Fruit fly (Drosophila melanogaster): ENCODE data around the gene MnM.
A peak's percentile ranks its signal among the peaks of the same experiment; 100 is the strongest.

MnM gene

DNA sequence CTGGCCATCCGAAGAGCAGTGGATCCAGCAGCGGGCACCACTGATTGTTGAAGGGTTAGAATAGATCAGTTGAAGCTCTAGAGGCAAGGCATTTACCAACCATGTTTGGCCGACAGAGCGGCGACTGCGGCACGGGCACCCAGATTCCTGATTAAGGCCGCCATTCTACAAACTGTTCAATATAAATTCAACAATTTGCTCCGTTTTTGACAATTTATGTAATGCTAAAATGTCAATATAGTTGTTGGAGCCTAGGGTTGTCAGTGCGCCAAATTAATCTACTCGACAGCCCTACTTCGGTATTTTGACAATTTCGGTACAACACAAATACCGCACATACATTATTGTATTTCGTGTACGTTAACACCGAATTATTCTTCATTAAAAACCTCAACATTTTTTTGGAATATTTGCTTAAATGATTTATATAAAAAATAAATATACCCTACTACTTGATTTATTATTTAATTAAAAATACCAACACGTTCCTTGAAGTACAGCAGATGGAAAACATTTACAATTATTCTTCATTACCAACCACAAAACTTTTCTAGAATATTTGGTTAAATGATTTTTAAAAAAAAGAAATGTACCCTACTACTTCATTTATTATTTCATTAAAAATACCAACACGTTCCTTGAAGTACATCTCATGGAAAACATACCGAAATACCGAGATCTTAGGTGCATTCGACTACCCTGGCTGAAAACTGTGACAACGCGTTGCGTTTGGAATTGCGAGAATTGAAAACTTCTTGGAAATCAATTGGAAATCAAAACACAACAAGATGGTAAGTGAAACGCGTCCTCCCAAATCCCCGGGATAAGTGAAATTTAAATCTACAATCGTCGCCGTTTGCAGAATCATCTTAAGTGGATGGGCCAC lies 18.8 kb downstream of the MnM start, which contains the start of the genes ND-30 and CG15812 (continued):
- TF ChIP-seq CG11723 (GFP tag; optimal IDR thresholded peaks at IDR 0.05) (no peak), cato (GFP tag; optimal IDR thresholded peaks at IDR 0.05; ENCODE audit: borderline replicate concordance) (no peak), CG8478 (optimal IDR thresholded peaks at IDR 0.05) (no peak), CG4617 (GFP tag; optimal IDR thresholded peaks at IDR 0.05; ENCODE audit: borderline replicate concordance) (peak; percentile 47), Antp (GFP tag; optimal IDR thresholded peaks at IDR 0.05) (no peak), CG11560 (tag; IDR thresholded peaks at IDR 0.05) (no peak), Rfx (GFP tag; IDR thresholded peaks at IDR 0.05) (peak; percentile 22; the same call in 1 of the 2 replicates), Lim3 (GFP tag; IDR thresholded peaks at IDR 0.05) (no peak), ac (GFP tag; optimal IDR thresholded peaks at IDR 0.05) (no peak), ind (GFP tag; optimal IDR thresholded peaks at IDR 0.05) (no peak), bsh (GFP tag; optimal IDR thresholded peaks at IDR 0.05) (no peak), CG42726 (GFP tag; IDR thresholded peaks at IDR 0.05; ENCODE audit: partially characterized antibody) (no peak), CG31365 (tag; optimal IDR thresholded peaks at IDR 0.05) (no peak), grau (tag; optimal IDR thresholded peaks at IDR 0.05) (no peak), CG3407 (GFP tag; optimal IDR thresholded peaks at IDR 0.05) (no peak), sug (tag; optimal IDR thresholded peaks at IDR 0.05) (peak; percentile 30), psq (GFP tag; optimal IDR thresholded peaks at IDR 0.05) (no peak), bab2 (GFP tag; optimal IDR thresholded peaks at IDR 0.05) (no peak), Bgb (GFP tag; IDR thresholded peaks at IDR 0.05; ENCODE audit: partially characterized antibody) (no peak), danr (GFP tag; IDR thresholded peaks at IDR 0.05) (no peak), lilli (GFP tag; optimal IDR thresholded peaks at IDR 0.05) (peak; percentile 11), Bteb2 (GFP tag; optimal IDR thresholded peaks at IDR 0.05) (no peak), CG10209 (GFP tag; optimal IDR thresholded peaks at IDR 0.05) (no peak), CG31441 (GFP tag; IDR thresholded peaks at IDR 0.05) (no peak), zfh2 (GFP tag; optimal IDR thresholded peaks at IDR 0.05) (no peak), gro (GFP tag; optimal IDR thresholded peaks at IDR 0.05) (no peak), CG13123 (GFP tag; optimal IDR thresholded peaks at IDR 0.05) (no peak), CkIIα-i1 (GFP tag; IDR thresholded peaks at IDR 0.05) (no peak), Tbp (GFP tag; optimal IDR thresholded peaks at IDR 0.05) (no peak), nerfin-1 (tag; optimal IDR thresholded peaks at IDR 0.05) (peak; percentile 3), dpn (GFP tag; optimal IDR thresholded peaks at IDR 0.05) (peak in 1 of 2 experiments; percentile 1), CG13296 (GFP tag; optimal IDR thresholded peaks at IDR 0.05) (no peak), dmrt11E (tag; optimal IDR thresholded peaks at IDR 0.05) (peak; percentile 40), fd3F (GFP tag; optimal IDR thresholded peaks at IDR 0.05) (no peak), CG8924 (tag; optimal IDR thresholded peaks at IDR 0.05) (peak; percentile 51), ase (GFP tag; IDR thresholded peaks at IDR 0.05) (no peak), zen2 (GFP tag; IDR thresholded peaks at IDR 0.05; ENCODE audit: partially characterized antibody) (no peak), Nf-YB (GFP tag; optimal IDR thresholded peaks at IDR 0.05) (no peak), luna (GFP tag; optimal IDR thresholded peaks at IDR 0.05) (no peak), CG6689 (GFP tag; IDR thresholded peaks at IDR 0.05) (0 out of 2 replicates have a peak, but pooled peaks have one; percentile 5), tll (GFP tag; optimal IDR thresholded peaks at IDR 0.05) (no peak), CG13624 (GFP tag; optimal IDR thresholded peaks at IDR 0.05) (no peak), BEAF-32 (GFP tag; optimal IDR thresholded peaks at IDR 0.05) (peak; percentile 20), ranshi (GFP tag; IDR thresholded peaks at IDR 0.05) (no peak), seq (GFP tag; IDR thresholded peaks at IDR 0.05) (0 out of 2 replicates have a peak, but pooled peaks have one; percentile 23), Mes4 (GFP tag; optimal IDR thresholded peaks at IDR 0.05) (no peak), hb (GFP tag; IDR thresholded peaks at IDR 0.05; ENCODE audit: partially characterized antibody) (no peak), Vsx1 (GFP tag; optimal IDR thresholded peaks at IDR 0.05) (no peak), CG30431 (GFP tag; optimal IDR thresholded peaks at IDR 0.05) (no peak)
